Worm (Caenorhabditis elegans): ENCODE results near the gene acdh-13.
A peak's percentile ranks its signal among the peaks of the same experiment; 100 is the strongest.

Gene acdh-13

ce11 chrIV:8530042-8531027 is 31.7 kb upstream of the acdh-13 start (continued):
- TF ChIP-seq efl-3 (GFP tag; optimal IDR thresholded peaks at IDR 0.05) (no peak), hlh-4 (tag; optimal IDR thresholded peaks at IDR 0.05) (no peak), lin-35 (GFP tag; optimal IDR thresholded peaks at IDR 0.05) (peak in 1 of 2 experiments; percentile 71), alr-1 (tag; optimal IDR thresholded peaks at IDR 0.05; ENCODE audit: borderline replicate concordance) (no peak), sptf-1 (tag; optimal IDR thresholded peaks at IDR 0.05) (no peak), lsy-2 (tag; optimal IDR thresholded peaks at IDR 0.05) (peak; percentile 27 to 54), nhr-12 (tag; optimal IDR thresholded peaks at IDR 0.05) (no peak), nhr-71 (tag; optimal IDR thresholded peaks at IDR 0.05) (peak; percentile 77)

- peak; percentile 99 for TF ChIP-seq nhr-85 (tag)
- TF ChIP-seq C16A3.4 (tag; optimal IDR thresholded peaks at IDR 0.05) = peak; percentile 47
- TF ChIP-seq swsn-7 (tag; optimal IDR thresholded peaks at IDR 0.05) = peak; percentile 46
- peak in 2 of 3 experiments; percentile 33 to 46 for TF ChIP-seq dpl-1 (GFP tag; optimal IDR thresholded peaks at IDR 0.05)
- TF ChIP-seq mep-1 (tag; optimal IDR thresholded peaks at IDR 0.05) = peak; percentile 77
- TF ChIP-seq lsy-2 (tag; optimal IDR thresholded peaks at IDR 0.05) = peak; percentile 40 to 74
- no peak for TF ChIP-seq alr-1 (tag; optimal IDR thresholded peaks at IDR 0.05; ENCODE audit: borderline replicate concordance)
- peak; percentile 82 for TF ChIP-seq lin-14 (GFP tag; optimal IDR thresholded peaks at IDR 0.05)
- peak in 1 of 2 experiments; percentile 27 for TF ChIP-seq efl-1 (optimal IDR thresholded peaks at IDR 0.05)
- TF ChIP-seq efl-1 (GFP tag; optimal IDR thresholded peaks at IDR 0.05 in 1 of 2) = peak in 1 of 2 experiments; percentile 94
- peak; percentile 72 for TF ChIP-seq tbx-2 (tag; optimal IDR thresholded peaks at IDR 0.05)
- TF ChIP-seq nhr-19 (GFP tag; conservative IDR thresholded peaks at IDR 0.05) = peak; percentile 84
- peak; percentile 78 for TF ChIP-seq unc-130 (tag; optimal IDR thresholded peaks at IDR 0.05)
- TF ChIP-seq jun-1 (tag; optimal IDR thresholded peaks at IDR 0.05) = peak; percentile 22
- peak; percentile 6 for TF ChIP-seq lir-3 (tag; optimal IDR thresholded peaks at IDR 0.05; ENCODE audit: poor library complexity)
- peak; percentile 95 for TF ChIP-seq grh-1 (GFP tag; IDR thresholded peaks at IDR 0.05)
- TF ChIP-seq lin-13 (GFP tag; optimal IDR thresholded peaks at IDR 0.05) = peak; percentile 26
- peak; percentile 29 for TF ChIP-seq ztf-4 (tag; optimal IDR thresholded peaks at IDR 0.05)
- peak; percentile 69 for TF ChIP-seq nhr-47 (tag; optimal IDR thresholded peaks at IDR 0.05)
- TF ChIP-seq ceh-8 (GFP tag; optimal IDR thresholded peaks at IDR 0.05) = no peak
- peak in 1 of 2 experiments; percentile 72 for TF ChIP-seq lin-35 (GFP tag; optimal IDR thresholded peaks at IDR 0.05)
- TF ChIP-seq nhr-20 (tag; optimal IDR thresholded peaks at IDR 0.05) = peak; percentile 92
- TF ChIP-seq dsc-1 (tag; optimal IDR thresholded peaks at IDR 0.05) = no peak
- TF ChIP-seq nhr-71 (tag; optimal IDR thresholded peaks at IDR 0.05) = peak; percentile 92
- TF ChIP-seq C04F5.9 (tag; optimal IDR thresholded peaks at IDR 0.05) = no peak
- TF ChIP-seq aha-1 (tag; optimal IDR thresholded peaks at IDR 0.05) = peak; percentile 3
- TF ChIP-seq irx-1 (tag; optimal IDR thresholded peaks at IDR 0.05) = peak; percentile 69
- TF ChIP-seq elt-3 (tag; optimal IDR thresholded peaks at IDR 0.05) = peak in 5 of 6 experiments; percentile 25 to 99 (median 70)
- no peak for TF ChIP-seq unc-62 (GFP tag; optimal IDR thresholded peaks at IDR 0.05)
- TF ChIP-seq egl-13 (tag; optimal IDR thresholded peaks at IDR 0.05) = no peak
- TF ChIP-seq xbp-1 (tag; optimal IDR thresholded peaks at IDR 0.05) = peak; percentile 72
- no peak for TF ChIP-seq hlh-4 (tag; optimal IDR thresholded peaks at IDR 0.05)
- peak; percentile 84 for TF ChIP-seq nhr-90 (tag; optimal IDR thresholded peaks at IDR 0.05; ENCODE audit: poor library complexity)
- peak; percentile 73 for TF ChIP-seq snu-23 (GFP tag; optimal IDR thresholded peaks at IDR 0.05)
- TF ChIP-seq ceh-82 (tag; optimal IDR thresholded peaks at IDR 0.05) = no peak
- TF ChIP-seq fos-1 (tag; optimal IDR thresholded peaks at IDR 0.05) = no peak
- TF ChIP-seq mdl-1 (tag; optimal IDR thresholded peaks at IDR 0.05) = peak in 1 of 2 experiments; percentile 76
- peak; percentile 92 for TF ChIP-seq blmp-1 (tag; optimal IDR thresholded peaks at IDR 0.05)
Observed at ce11 chrIV:8529039-8529438, 30.4 kb upstream of the acdh-13 start.

Measured in whole organism, L1 larva.